Fruit fly (Drosophila melanogaster): ENCODE data around the gene CG4119.

CG4119 gene

DNA sequence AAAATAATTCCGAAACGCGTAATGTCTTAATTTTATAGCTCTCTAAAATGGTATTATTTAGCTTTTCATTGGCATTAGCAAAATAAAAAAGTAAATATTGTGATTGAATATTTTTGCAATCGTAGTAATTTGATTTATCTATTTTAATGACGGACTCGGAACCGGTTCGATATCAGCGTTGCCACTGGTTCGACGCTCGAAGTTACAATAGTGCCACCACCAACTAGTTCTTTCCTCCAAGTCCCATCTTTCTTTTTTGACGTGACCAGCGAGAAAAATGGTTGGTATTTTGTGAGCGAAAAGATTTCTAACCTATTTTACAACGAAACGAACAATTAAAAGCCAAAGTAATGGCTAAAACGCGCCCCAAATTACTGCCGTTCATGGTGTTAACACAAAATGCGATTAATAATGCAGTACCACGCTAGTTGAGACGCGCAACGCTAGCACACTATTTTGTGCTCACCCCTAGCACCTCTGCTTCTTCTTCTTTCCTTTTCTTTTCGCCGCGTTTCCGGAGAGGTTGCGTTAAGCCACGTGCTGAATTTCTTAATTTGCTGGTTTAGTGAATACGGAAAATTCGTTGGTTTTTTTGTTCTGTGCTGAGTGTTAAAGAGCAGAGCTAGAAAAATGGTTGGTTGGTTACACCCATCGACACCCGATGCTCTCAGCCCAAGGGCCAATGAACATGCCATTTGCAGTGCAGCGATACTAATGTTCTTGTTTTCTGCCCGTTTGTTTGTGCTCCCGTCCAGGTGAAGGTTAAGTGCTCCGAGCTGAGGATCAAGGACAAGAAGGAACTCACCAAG lies 6.6 kb downstream of the CG4119 start, which contains the start of gene RpL35 (continued):
- TF ChIP-seq GATAe (GFP tag; conservative IDR thresholded peaks at IDR 0.05) = no peak
- TF ChIP-seq al (GFP tag; IDR thresholded peaks at IDR 0.05) = peak; percentile 31; the same call in 1 of the 2 replicates
- TF ChIP-seq CG8478 (optimal IDR thresholded peaks at IDR 0.05) = no peak
- no peak for TF ChIP-seq Dek (tag; optimal IDR thresholded peaks at IDR 0.05)
- peak; percentile 77 for TF ChIP-seq bigmax (GFP tag; optimal IDR thresholded peaks at IDR 0.05)
- TF ChIP-seq CG30431 (GFP tag; optimal IDR thresholded peaks at IDR 0.05) = no peak
- no peak for TF ChIP-seq CG3407 (GFP tag; optimal IDR thresholded peaks at IDR 0.05)
- no peak for TF ChIP-seq dan (GFP tag; IDR thresholded peaks at IDR 0.05)
- TF ChIP-seq grn (GFP tag; optimal IDR thresholded peaks at IDR 0.05) = no peak
- peak; percentile 9 for TF ChIP-seq Fer2 (tag; optimal IDR thresholded peaks at IDR 0.05)
- TF ChIP-seq nom (GFP tag; optimal IDR thresholded peaks at IDR 0.05) = peak; percentile 77
- 0 out of 2 replicates have a peak, but pooled peaks have one; percentile 35 for TF ChIP-seq ttk (GFP tag; IDR thresholded peaks at IDR 0.05)
- no peak for TF ChIP-seq HmgD (GFP tag; optimal IDR thresholded peaks at IDR 0.05)
- peak; percentile 29 for TF ChIP-seq CG4854 (GFP tag; optimal IDR thresholded peaks at IDR 0.05)
- TF ChIP-seq ci (GFP tag; IDR thresholded peaks at IDR 0.05) = 0 out of 3 replicates have a peak, but pooled peaks have one; percentile 50
- 0 out of 2 replicates have a peak, but pooled peaks have one; percentile 5 for TF ChIP-seq HLH3B (GFP tag; IDR thresholded peaks at IDR 0.05)
- peak; percentile 14 for TF ChIP-seq CG10147 (GFP tag; optimal IDR thresholded peaks at IDR 0.05)
- TF ChIP-seq CG17612 (GFP tag; IDR thresholded peaks at IDR 0.05) = no peak
- TF ChIP-seq Bteb2 (GFP tag; optimal IDR thresholded peaks at IDR 0.05) = peak; percentile 23
- TF ChIP-seq CG4820 (GFP tag; optimal IDR thresholded peaks at IDR 0.05) = no peak
- peak; percentile 6 for TF ChIP-seq CG10209 (GFP tag; optimal IDR thresholded peaks at IDR 0.05)
- no peak for TF ChIP-seq ewg (GFP tag; optimal IDR thresholded peaks at IDR 0.05)
- no peak for TF ChIP-seq CG10565 (GFP tag; optimal IDR thresholded peaks at IDR 0.05)
- TF ChIP-seq tio (GFP tag; optimal IDR thresholded peaks at IDR 0.05) = no peak
- peak; percentile 17 for TF ChIP-seq CG12236 (GFP tag; optimal IDR thresholded peaks at IDR 0.05)
- TF ChIP-seq sisA (GFP tag; IDR thresholded peaks at IDR 0.05) = no peak
- no peak for TF ChIP-seq CG2129 (GFP tag; IDR thresholded peaks at IDR 0.05; ENCODE audit: partially characterized antibody)
- no peak for TF ChIP-seq CG17361 (GFP tag; IDR thresholded peaks at IDR 0.05)
- peak; percentile 46 for TF ChIP-seq unpg (GFP tag; optimal IDR thresholded peaks at IDR 0.05)
- peak; percentile 27 for TF ChIP-seq chn (GFP tag; optimal IDR thresholded peaks at IDR 0.05)
- TF ChIP-seq ems (GFP tag; optimal IDR thresholded peaks at IDR 0.05) = no peak
- no peak for TF ChIP-seq so (GFP tag; IDR thresholded peaks at IDR 0.05)
- TF ChIP-seq CG32767 (GFP tag; IDR thresholded peaks at IDR 0.05) = no peak
- TF ChIP-seq Mes4 (GFP tag; optimal IDR thresholded peaks at IDR 0.05) = peak; percentile 37
- TF ChIP-seq CG14441 (GFP tag; IDR thresholded peaks at IDR 0.05) = no peak
- peak; percentile 33 for TF ChIP-seq Dad (GFP tag; optimal IDR thresholded peaks at IDR 0.05)
- TF ChIP-seq HLH54F (GFP tag; optimal IDR thresholded peaks at IDR 0.05) = peak; percentile 25
- peak; percentile 76 for TF ChIP-seq Hmr (GFP tag; optimal IDR thresholded peaks at IDR 0.05)
- TF ChIP-seq dati (GFP tag; IDR thresholded peaks at IDR 0.05) = no peak
- peak; percentile 56 for TF ChIP-seq CG6765 (GFP tag; optimal IDR thresholded peaks at IDR 0.05)
- peak; percentile 37; the same call in 1 of the 2 replicates for TF ChIP-seq Rfx (GFP tag; IDR thresholded peaks at IDR 0.05)
- no peak for TF ChIP-seq Taf1 (GFP tag; IDR thresholded peaks at IDR 0.05)
- TF ChIP-seq Opbp (GFP tag; IDR thresholded peaks at IDR 0.05; ENCODE audit: partially characterized antibody) = 0 out of 3 replicates have a peak, but pooled peaks have one; percentile 18
- no peak for TF ChIP-seq CG31224 (GFP tag; IDR thresholded peaks at IDR 0.05)
- peak; percentile 31 for TF ChIP-seq CG18599 (GFP tag; optimal IDR thresholded peaks at IDR 0.05)
- no peak for TF ChIP-seq Lpt (GFP tag; optimal IDR thresholded peaks at IDR 0.05)
- peak; percentile 48; the same call in 1 of the 2 replicates for TF ChIP-seq sob (GFP tag; IDR thresholded peaks at IDR 0.05)
- TF ChIP-seq CG9932 (GFP tag; IDR thresholded peaks at IDR 0.05) = peak; percentile 24; the same call in 1 of the 2 replicates
- peak; percentile 18 for TF ChIP-seq jumu (GFP tag; optimal IDR thresholded peaks at IDR 0.05)
- TF ChIP-seq CG11560 (tag; IDR thresholded peaks at IDR 0.05) = no peak

All from whole organism, embryonic.